ENCODE assay signal across 1 worm cellular context in the genomic region with DNA sequence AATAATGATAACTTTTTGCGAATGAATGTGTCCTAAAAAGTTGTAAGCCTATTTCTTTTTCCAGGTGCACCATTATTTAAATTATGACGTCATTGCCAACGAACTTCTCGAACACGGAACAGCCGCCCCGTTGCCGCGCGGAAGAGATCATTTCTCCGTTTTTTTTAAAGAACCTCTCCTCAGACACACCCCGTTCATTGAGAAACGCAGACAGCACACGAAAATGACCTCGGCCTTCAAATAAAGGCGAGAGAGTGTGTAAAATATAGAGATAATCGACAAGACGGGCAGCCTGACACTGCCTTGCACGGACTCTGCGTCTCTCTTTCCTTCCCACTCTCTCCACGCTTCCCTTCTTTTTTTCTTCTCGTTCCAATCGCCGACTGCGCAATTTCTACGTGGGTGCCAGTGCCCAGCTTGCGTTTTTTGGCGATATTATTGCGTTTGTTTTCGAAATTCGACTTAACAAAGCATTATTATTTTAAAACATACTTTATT.
TF ChIP-seq lines count a peak whose summit lies in the region.

No protein-coding gene starts in this region.

TF ChIP-seq in whole organism, L1 larva, 84 proteins besides CTCF, POLR2A, EP300 and RAD21 (continued from another document):
- TF ChIP-seq irx-1 (tag; optimal IDR thresholded peaks at IDR 0.05; lab: Kevin White, UChicago) (peak; percentile 35), ztf-4 (tag; optimal IDR thresholded peaks at IDR 0.05; lab: Kevin White, UChicago) (peak; percentile 75), fkh-10 (GFP tag; optimal IDR thresholded peaks at IDR 0.05; lab: Kevin White, UChicago) (no peak), elt-2 (tag; optimal IDR thresholded peaks at IDR 0.05; lab: Kevin White, UChicago) (no peak), sup-37 (GFP tag; optimal IDR thresholded peaks at IDR 0.05; lab: Kevin White, UChicago) (no peak)
